Worm (Caenorhabditis elegans): ENCODE measurements around the gene F56B3.11.

The F56B3.11 gene

ce11 chrIV:763377-764063, 32.9 kb downstream of the F56B3.11 start, which contains the start of gene col-103 (continued):
- peak; percentile 34 for TF ChIP-seq mes-2 (tag; optimal IDR thresholded peaks at IDR 0.05; ENCODE audit: poor library complexity, severe bottlenecking)
- no peak for TF ChIP-seq F37D6.2 (tag; optimal IDR thresholded peaks at IDR 0.05)
- no peak for TF ChIP-seq ztf-11 (tag; optimal IDR thresholded peaks at IDR 0.05)
- peak; percentile 77 for TF ChIP-seq nhr-25 (tag; optimal IDR thresholded peaks at IDR 0.05; ENCODE audit: borderline replicate concordance, insufficient read depth)
- TF ChIP-seq ama-1 (optimal IDR thresholded peaks at IDR 0.05), result peak; percentile 93
- no peak for TF ChIP-seq nhr-41 (GFP tag; IDR thresholded peaks at IDR 0.05)
- TF ChIP-seq unc-62 (GFP tag; optimal IDR thresholded peaks at IDR 0.05 in 1 of 2), result peak in 1 of 2 experiments; percentile 92
- TF ChIP-seq unc-62 (tag; optimal IDR thresholded peaks at IDR 0.05), result no peak
- no peak for TF ChIP-seq nhr-102 (tag; optimal IDR thresholded peaks at IDR 0.05)

- TF ChIP-seq lin-38 (GFP tag; IDR thresholded peaks at IDR 0.05), result 0 out of 2 replicates have a peak, but pooled peaks have one; percentile 9
- no peak for TF ChIP-seq dmd-8 (GFP tag; IDR thresholded peaks at IDR 0.05)
- TF ChIP-seq dve-1 (tag; optimal IDR thresholded peaks at IDR 0.05; ENCODE audit: insufficient read depth), result no peak
- no peak for TF ChIP-seq rbr-2 (tag; optimal IDR thresholded peaks at IDR 0.05)
- peak; percentile 96 for TF ChIP-seq set-16 (GFP tag; IDR thresholded peaks at IDR 0.05)
Measured at ce11 chrIV:762486-763376, 33.6 kb downstream of the F56B3.11 start.

- TF ChIP-seq unc-62 (GFP tag; optimal IDR thresholded peaks at IDR 0.05 in 1 of 2) (peak in 1 of 2 experiments; percentile 92), unc-62 (tag; optimal IDR thresholded peaks at IDR 0.05) (no peak), ZK546.5 (tag; optimal IDR thresholded peaks at IDR 0.05) (no peak), aly-2 (tag; optimal IDR thresholded peaks at IDR 0.05) (no peak), tag-97 (GFP tag; IDR thresholded peaks at IDR 0.05) (no peak), zag-1 (tag; optimal IDR thresholded peaks at IDR 0.05) (no peak), rbr-2 (tag; optimal IDR thresholded peaks at IDR 0.05) (no peak), saeg-2 (GFP tag; IDR thresholded peaks at IDR 0.05) (no peak), snpc-1.2 (GFP tag; IDR thresholded peaks at IDR 0.05) (no peak), daf-16 (GFP tag; optimal IDR thresholded peaks at IDR 0.05) (no peak), daf-16 (tag; optimal IDR thresholded peaks at IDR 0.05) (no peak), madf-9 (GFP tag; conservative IDR thresholded peaks at IDR 0.05) (no peak), ztf-11 (tag; optimal IDR thresholded peaks at IDR 0.05) (no peak), nhr-10 (tag; optimal IDR thresholded peaks at IDR 0.05) (peak; percentile 31), zfp-3 (GFP tag; conservative IDR thresholded peaks at IDR 0.05) (0 out of 2 replicates have a peak, but pooled peaks have one; percentile 68), nhr-6 (tag; optimal IDR thresholded peaks at IDR 0.05) (no peak), lin-39 (tag; optimal IDR thresholded peaks at IDR 0.05) (no peak), aha-1 (tag) (peak; percentile 73), dve-1 (tag; optimal IDR thresholded peaks at IDR 0.05; ENCODE audit: insufficient read depth) (no peak), T26A8.4 (GFP tag; IDR thresholded peaks at IDR 0.05) (no peak), mxl-3 (GFP tag; optimal IDR thresholded peaks at IDR 0.05) (no peak), lin-29 (GFP tag; IDR thresholded peaks at IDR 0.05) (no peak), nhr-48 (tag; optimal IDR thresholded peaks at IDR 0.05) (no peak), F10B5.3 (tag; optimal IDR thresholded peaks at IDR 0.05) (no peak), mdt-29 (GFP tag; IDR thresholded peaks at IDR 0.05) (no peak), T20F7.1 (GFP tag; optimal IDR thresholded peaks at IDR 0.05) (no peak), mes-2 (tag; optimal IDR thresholded peaks at IDR 0.05; ENCODE audit: poor library complexity, severe bottlenecking) (peak; percentile 6), Y48G9A.11 (GFP tag; IDR thresholded peaks at IDR 0.05) (0 out of 2 replicates have a peak, but pooled peaks have one; percentile 12), egl-27 (tag; optimal IDR thresholded peaks at IDR 0.05) (no peak), nhr-102 (tag; optimal IDR thresholded peaks at IDR 0.05) (no peak), nhr-76 (tag; optimal IDR thresholded peaks at IDR 0.05) (no peak), ama-1 (optimal IDR thresholded peaks at IDR 0.05) (peak; percentile 91), ceh-28 (tag; optimal IDR thresholded peaks at IDR 0.05) (no peak), php-3 (GFP tag; IDR thresholded peaks at IDR 0.05) (no peak), egl-43 (GFP tag; IDR thresholded peaks at IDR 0.05) (no peak), attf-4 (tag; optimal IDR thresholded peaks at IDR 0.05) (no peak), mdl-1 (tag; optimal IDR thresholded peaks at IDR 0.05) (no peak), set-16 (GFP tag; IDR thresholded peaks at IDR 0.05) (no peak), nhr-25 (tag; optimal IDR thresholded peaks at IDR 0.05; ENCODE audit: borderline replicate concordance, insufficient read depth) (peak; percentile 32)
Measured at ce11 chrIV:762016-762459, 34.3 kb downstream of the F56B3.11 start.
